Worm (Caenorhabditis elegans) whole organism, L4 larva: ENCODE measurements around the gene srw-13.

Experiments used
- D1046.2 ChIP-seq: fragments of 200-800 bp; sonication (Bioruptor generic); IDR thresholded peaks from 2 replicates; pipeline ENCODE4 v1.3.6; 2022; ENCODE audit warnings: missing genetic modification characterization, missing compliant biosample characterization
- F49E8.2 ChIP-seq: sonication (generic microtip); optimal IDR thresholded peaks from 2 replicates; lab custom pipeline; 2016; ENCODE audit warnings: missing compliant biosample characterization, mild to moderate bottlenecking, missing genetic modification characterization, borderline replicate concordance
- nhr-237 ChIP-seq: sonication (generic microtip); optimal IDR thresholded peaks from 2 replicates; lab custom pipeline; 2017; ENCODE audit warnings: missing biosample characterization, missing genetic modification characterization
- nhr-76 ChIP-seq: fragments of 150-350 bp; optimal IDR thresholded peaks from 2 replicates; lab custom pipeline; 2014; ENCODE audit warnings: missing biosample characterization, missing genetic modification characterization

DNA sequence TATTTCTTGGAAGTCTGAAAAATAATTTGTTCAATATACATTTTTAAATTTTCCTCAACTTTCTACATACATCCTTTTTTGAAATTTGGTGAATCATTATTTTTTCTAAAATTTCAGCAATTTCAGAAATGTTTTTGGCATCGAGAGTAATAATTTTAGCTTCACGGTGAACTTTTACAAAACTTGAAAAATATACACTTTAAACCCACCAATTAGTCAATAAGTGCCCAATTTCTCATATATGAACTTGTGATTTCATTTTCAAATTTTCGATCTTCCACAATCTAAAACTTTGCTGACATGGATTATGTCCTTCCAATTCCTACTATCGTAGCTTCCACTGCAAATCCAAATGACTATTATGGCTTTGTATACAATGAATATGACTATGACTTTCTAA lies 8.6 kb upstream of the srw-13 start, which contains the start of gene srw-24:
- TF ChIP-seq nhr-237 (tag; lab: Kevin White, UChicago) (no peak), nhr-76 (tag; lab: Kevin White, UChicago) (no peak), D1046.2 (GFP tag; lab: Robert Waterston, UW) (no peak), F49E8.2 (no peak)
